Worm (Caenorhabditis elegans) whole organism, L2 larva: ENCODE results near the gene cutl-12.

Experiments used
- C34F6.9 ChIP-seq: fragments of 150-350 bp; optimal IDR thresholded peaks from 2 replicates; lab custom pipeline; 2014; ENCODE audit warnings: missing biosample characterization, missing genetic modification characterization
- R02D3.7 ChIP-seq: fragments of 150-350 bp; optimal IDR thresholded peaks from 2 replicates; lab custom pipeline; 2014; ENCODE audit warnings: missing biosample characterization, missing genetic modification characterization
- Y55F3AM.14 ChIP-seq: fragments of 200-800 bp; sonication (Bioruptor generic); optimal IDR thresholded peaks from 2 replicates; lab custom pipeline; 2018; ENCODE audit warnings: mild to moderate bottlenecking, missing genetic modification characterization, missing compliant biosample characterization
- ZK546.5 ChIP-seq: sonication (generic microtip); optimal IDR thresholded peaks from 2 replicates; lab custom pipeline; 2017; ENCODE audit warnings: missing biosample characterization, missing genetic modification characterization
- alr-1 ChIP-seq: fragments of 150-350 bp; optimal IDR thresholded peaks from 2 replicates; lab custom pipeline; 2014; ENCODE audit warnings: missing biosample characterization, missing genetic modification characterization
- blmp-1 ChIP-seq: sonication (generic microtip); optimal IDR thresholded peaks from 2 replicates; lab custom pipeline; 2017; ENCODE audit warnings: missing genetic modification characterization, mild to moderate bottlenecking, missing compliant biosample characterization, antibody characterized with exemption, moderate library complexity; ENCODE audit not compliant: insufficient read depth
- ceh-16 ChIP-seq: fragments of 150-350 bp; optimal IDR thresholded peaks from 2 replicates; lab custom pipeline; 2014; ENCODE audit warnings: missing biosample characterization, missing genetic modification characterization
- ceh-82 ChIP-seq: fragments of 150-350 bp; optimal IDR thresholded peaks from 2 replicates; lab custom pipeline; 2014; ENCODE audit warnings: missing biosample characterization, missing genetic modification characterization
- crh-2 ChIP-seq: sonication (generic microtip); optimal IDR thresholded peaks from 2 replicates; lab custom pipeline; 2017; ENCODE audit warnings: missing biosample characterization, missing genetic modification characterization
- egl-27 ChIP-seq: sonication (generic microtip); optimal IDR thresholded peaks from 3 replicates; lab custom pipeline; 2017; ENCODE audit warnings: missing biosample characterization, missing genetic modification reagents, missing genetic modification characterization
- elt-1 ChIP-seq: fragments of 150-350 bp; optimal IDR thresholded peaks from 2 replicates; lab custom pipeline; 2014; ENCODE audit warnings: missing biosample characterization, missing genetic modification characterization
- elt-3 ChIP-seq: sonication (generic microtip); optimal IDR thresholded peaks from 2 replicates; lab custom pipeline; 2017; ENCODE audit warnings: missing biosample characterization, missing genetic modification characterization
- fos-1 ChIP-seq: fragments of 150-350 bp; optimal IDR thresholded peaks from 2 replicates; lab custom pipeline; 2014; ENCODE audit warnings: missing biosample characterization, missing genetic modification characterization
- gmeb-1 ChIP-seq: fragments of 150-350 bp; optimal IDR thresholded peaks from 2 replicates; lab custom pipeline; 2014; ENCODE audit warnings: missing biosample characterization, missing genetic modification characterization
- lin-11 ChIP-seq: fragments of 150-350 bp; sonication (generic microtip); optimal IDR thresholded peaks from 2 replicates; lab custom pipeline; 2014; ENCODE audit warnings: missing biosample characterization, missing genetic modification characterization, inconsistent platforms, mixed read lengths
- lin-39 ChIP-seq: fragments of 150-350 bp; optimal IDR thresholded peaks from 2 replicates; lab custom pipeline; 2014; ENCODE audit warnings: missing biosample characterization, missing genetic modification reagents, missing genetic modification characterization
- lsy-2 ChIP-seq, 2 experiments: fragments of 150-350 bp in 1 of 2; sonication (generic microtip) in 1 of 2; optimal IDR thresholded peaks; 2 replicates each; lab custom pipeline; 2014 to 2017; ENCODE audit warnings: missing biosample characterization in 2 of 2, missing genetic modification characterization in 2 of 2
- mbf-1 ChIP-seq: sonication (generic microtip); optimal IDR thresholded peaks from 2 replicates; lab custom pipeline; 2017; ENCODE audit warnings: missing biosample characterization, missing genetic modification characterization
- mdl-1 ChIP-seq, 2 experiments: fragments of 150-350 bp in 1 of 2; sonication (generic microtip) in 1 of 2; optimal IDR thresholded peaks; 2 replicates each; lab custom pipeline; 2017; ENCODE audit warnings: missing biosample characterization in 2 of 2, missing genetic modification characterization in 2 of 2
- nhr-10 ChIP-seq: sonication (generic microtip); optimal IDR thresholded peaks from 2 replicates; lab custom pipeline; 2017; ENCODE audit warnings: missing biosample characterization, missing genetic modification characterization
- nhr-11 ChIP-seq: fragments of 150-350 bp; optimal IDR thresholded peaks from 2 replicates; lab custom pipeline; 2014; ENCODE audit warnings: missing biosample characterization, missing genetic modification characterization
- nhr-12 ChIP-seq: fragments of 150-350 bp; optimal IDR thresholded peaks from 2 replicates; lab custom pipeline; 2014; ENCODE audit warnings: missing biosample characterization, missing genetic modification characterization
- nhr-129 ChIP-seq: fragments of 150-350 bp; optimal IDR thresholded peaks from 2 replicates; lab custom pipeline; 2014; ENCODE audit warnings: missing biosample characterization, missing genetic modification characterization
- nhr-21 ChIP-seq: fragments of 150-350 bp; optimal IDR thresholded peaks from 2 replicates; lab custom pipeline; 2014; ENCODE audit warnings: missing biosample characterization, missing genetic modification characterization
- nhr-23 ChIP-seq: fragments of 150-350 bp; optimal IDR thresholded peaks from 2 replicates; lab custom pipeline; 2014; ENCODE audit warnings: missing biosample characterization, missing genetic modification reagents, missing genetic modification characterization
- nhr-237 ChIP-seq: fragments of 150-350 bp; optimal IDR thresholded peaks from 2 replicates; lab custom pipeline; 2014; ENCODE audit warnings: missing biosample characterization, missing genetic modification characterization
- nhr-6 ChIP-seq: fragments of 150-350 bp; optimal IDR thresholded peaks from 2 replicates; lab custom pipeline; 2014; ENCODE audit warnings: missing biosample characterization, missing genetic modification characterization
- nhr-77 ChIP-seq: fragments of 150-350 bp; optimal IDR thresholded peaks from 2 replicates; lab custom pipeline; 2014; ENCODE audit warnings: missing biosample characterization, missing genetic modification characterization
- peb-1 ChIP-seq: fragments of 150-350 bp; optimal IDR thresholded peaks from 2 replicates; lab custom pipeline; 2014; ENCODE audit warnings: missing biosample characterization, missing genetic modification characterization
- skn-1 ChIP-seq: sonication (generic microtip); optimal IDR thresholded peaks from 2 replicates; lab custom pipeline; 2017; ENCODE audit warnings: missing biosample characterization, missing genetic modification characterization
- sma-3 ChIP-seq: sonication (generic microtip); optimal IDR thresholded peaks from 2 replicates; lab custom pipeline; 2016; ENCODE audit warnings: missing genetic modification reagents, missing genetic modification characterization, missing compliant biosample characterization
- sma-9 ChIP-seq, 2 experiments: fragments of 150-350 bp in 1 of 2; sonication (generic microtip) in 1 of 2; optimal IDR thresholded peaks; 2 replicates each; lab custom pipeline; 2014 to 2016; ENCODE audit warnings: missing genetic modification characterization in 2 of 2, mild to moderate bottlenecking in 1 of 2, missing biosample characterization in 1 of 2, missing compliant biosample characterization in 1 of 2, missing genetic modification reagents in 1 of 2, moderate library complexity in 1 of 2
- unc-39 ChIP-seq: fragments of 150-350 bp; optimal IDR thresholded peaks from 2 replicates; lab custom pipeline; 2014; ENCODE audit warnings: missing biosample characterization, missing genetic modification characterization
- unc-62 ChIP-seq: fragments of 150-350 bp; optimal IDR thresholded peaks from 2 replicates; lab custom pipeline; 2014; ENCODE audit warnings: missing biosample characterization, missing genetic modification reagents, missing genetic modification characterization
- zag-1 ChIP-seq: fragments of 150-350 bp; optimal IDR thresholded peaks from 2 replicates; lab custom pipeline; 2014; ENCODE audit warnings: missing biosample characterization, missing genetic modification characterization
- ztf-1 ChIP-seq: fragments of 200-800 bp; sonication (Bioruptor generic); conservative IDR thresholded peaks from 2 replicates; pipeline ENCODE4 v1.3.6; 2022; ENCODE audit warnings: missing genetic modification characterization, missing compliant biosample characterization
- ztf-4 ChIP-seq: fragments of 150-350 bp; optimal IDR thresholded peaks from 2 replicates; lab custom pipeline; 2014; ENCODE audit warnings: missing biosample characterization, missing genetic modification characterization

cutl-12 gene

DNA sequence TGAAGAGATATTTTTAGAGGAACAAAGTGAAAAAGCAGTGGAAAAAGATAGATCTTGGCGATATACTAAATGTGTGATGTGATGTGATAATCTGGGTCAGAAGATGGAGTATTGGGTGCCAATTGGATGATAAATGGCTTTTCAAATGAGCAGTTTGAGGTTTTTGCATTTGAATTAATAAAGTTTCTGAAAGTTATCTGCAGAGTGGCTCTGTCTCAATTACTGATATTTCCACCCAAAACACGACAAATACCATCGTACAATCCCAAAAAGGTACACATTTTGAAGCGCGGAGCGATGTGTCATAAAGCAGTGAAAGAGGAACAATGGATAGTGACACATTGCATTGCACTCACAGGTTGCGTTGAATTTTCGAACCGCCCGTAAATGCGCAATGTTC lies 5.3 kb upstream of the cutl-12 start:
- TF ChIP-seq ztf-1 (GFP tag; lab: Robert Waterston, UW): no peak
- no peak for TF ChIP-seq C34F6.9
- no peak for TF ChIP-seq lsy-2 (tag; optimal IDR thresholded peaks at IDR 0.05; lab: Kevin White, UChicago)
- no peak for TF ChIP-seq nhr-77 (tag; lab: Kevin White, UChicago)
- no peak for TF ChIP-seq lin-39
- no peak for TF ChIP-seq egl-27
- TF ChIP-seq ceh-16 (tag; lab: Kevin White, UChicago): no peak
- no peak for TF ChIP-seq ZK546.5 (tag; lab: Kevin White, UChicago)
- TF ChIP-seq mbf-1 (tag; lab: Kevin White, UChicago): no peak
- TF ChIP-seq zag-1 (tag; lab: Kevin White, UChicago): no peak
- TF ChIP-seq nhr-21 (tag; lab: Kevin White, UChicago): no peak
- TF ChIP-seq nhr-237 (tag; lab: Kevin White, UChicago): no peak
- no peak for TF ChIP-seq peb-1 (tag; lab: Kevin White, UChicago)
- no peak for TF ChIP-seq elt-3 (tag; lab: Kevin White, UChicago)
- no peak for TF ChIP-seq sma-3 (GFP tag; lab: Kevin White, UChicago)
- no peak for TF ChIP-seq R02D3.7 (tag; lab: Kevin White, UChicago)

DNA sequence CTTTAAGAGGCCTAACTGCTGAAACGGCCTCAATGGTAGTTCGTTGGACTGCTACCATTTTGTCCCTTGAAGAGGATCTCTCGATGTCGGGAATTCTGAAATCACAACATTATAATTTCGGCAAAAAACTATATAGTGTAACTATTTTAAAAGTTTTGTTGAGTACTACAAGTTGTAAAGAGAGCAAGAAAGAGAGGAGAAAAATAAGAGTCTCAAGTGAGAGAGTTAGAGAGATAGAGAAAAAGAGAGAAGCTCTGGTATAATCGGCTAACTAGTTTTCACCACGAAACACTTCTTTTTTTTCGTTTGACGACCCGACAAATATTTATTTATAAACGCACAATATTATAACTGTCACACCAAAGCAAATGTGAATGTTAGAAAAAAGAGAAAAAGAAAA lies 3.3 kb upstream of the cutl-12 start, which contains the start of gene vab-9:
TSS of gene vab-9 (minus strand) at position 101 of the 400 bp plus-strand sequence.
- TF ChIP-seq nhr-12 (tag; lab: Kevin White, UChicago): no peak
- TF ChIP-seq gmeb-1 (tag; lab: Kevin White, UChicago): no peak
- no peak for TF ChIP-seq nhr-129 (tag; lab: Kevin White, UChicago)
- TF ChIP-seq ztf-4 (tag; lab: Kevin White, UChicago): no peak
- TF ChIP-seq mdl-1 (tag; optimal IDR thresholded peaks at IDR 0.05; lab: Kevin White, UChicago): no peak
- TF ChIP-seq blmp-1 (tag; lab: Kevin White, UChicago): no peak
- TF ChIP-seq lin-11 (tag; lab: Kevin White, UChicago): no peak
- TF ChIP-seq Y55F3AM.14: no peak
- no peak for TF ChIP-seq nhr-10 (tag; lab: Kevin White, UChicago)
- TF ChIP-seq unc-39: no peak
- TF ChIP-seq sma-9 (GFP tag; optimal IDR thresholded peaks at IDR 0.05; lab: Kevin White, UChicago): no peak
- TF ChIP-seq sma-9 (tag; optimal IDR thresholded peaks at IDR 0.05; lab: Kevin White, UChicago): no peak
- no peak for TF ChIP-seq elt-1 (tag; lab: Kevin White, UChicago)
- no peak for TF ChIP-seq zag-1 (tag; lab: Kevin White, UChicago)
- no peak for TF ChIP-seq sma-3 (GFP tag; lab: Kevin White, UChicago)
- no peak for TF ChIP-seq alr-1 (tag; lab: Kevin White, UChicago)
- TF ChIP-seq nhr-237 (tag; lab: Kevin White, UChicago): no peak

DNA sequence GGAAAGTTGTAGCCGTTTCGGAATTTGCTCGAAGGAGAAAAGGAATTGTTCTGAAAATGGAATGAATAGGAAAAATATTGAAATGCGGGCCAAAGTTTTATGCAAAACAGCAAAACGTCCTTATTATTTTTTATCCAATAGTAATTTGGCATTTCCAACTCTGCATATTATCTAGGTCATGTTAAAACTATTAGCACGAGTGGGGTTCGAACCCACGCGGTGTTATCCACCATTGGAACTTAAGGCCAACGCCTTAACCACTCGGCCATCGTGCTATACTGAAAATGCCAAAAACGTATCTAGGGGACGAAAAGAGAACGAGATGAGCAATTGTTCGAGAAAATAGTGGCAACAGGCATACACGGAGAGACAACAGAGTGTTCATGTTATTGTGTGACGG lies 2.5 kb downstream of the cutl-12 start:
- TF ChIP-seq Y55F3AM.14: no peak
- no peak for TF ChIP-seq ceh-16 (tag; lab: Kevin White, UChicago)
- TF ChIP-seq nhr-6 (tag; lab: Kevin White, UChicago): no peak
- TF ChIP-seq C34F6.9: no peak
- no peak for TF ChIP-seq ceh-82 (tag; lab: Kevin White, UChicago)
- no peak for TF ChIP-seq fos-1 (tag; lab: Kevin White, UChicago)
- TF ChIP-seq gmeb-1 (tag; lab: Kevin White, UChicago): no peak
- no peak for TF ChIP-seq sma-3 (GFP tag; lab: Kevin White, UChicago)
- no peak for TF ChIP-seq nhr-21 (tag; lab: Kevin White, UChicago)
- TF ChIP-seq unc-62 (GFP tag; lab: Kevin White, UChicago): no peak
- TF ChIP-seq skn-1 (tag; lab: Kevin White, UChicago): no peak
- TF ChIP-seq crh-2 (tag; lab: Kevin White, UChicago): no peak

DNA sequence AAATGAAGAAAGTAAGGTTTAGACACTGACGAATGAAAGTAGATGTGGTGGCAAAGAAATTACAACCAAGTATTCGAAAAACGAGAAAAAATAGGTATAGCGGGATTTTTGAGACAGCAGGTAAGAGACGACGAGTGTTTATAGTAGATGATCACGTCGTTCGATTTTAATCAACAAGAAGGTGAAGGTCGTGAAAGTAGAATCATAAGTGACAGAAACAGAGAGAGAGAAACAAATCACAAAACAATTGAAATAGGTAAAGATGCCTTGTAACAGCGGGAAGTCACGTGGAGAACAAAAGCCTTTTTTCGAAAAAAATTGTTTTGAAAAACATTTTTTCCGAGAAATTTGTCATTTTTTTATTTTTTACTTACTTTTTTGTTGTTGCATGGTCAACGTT lies 4.2 kb downstream of the cutl-12 start, which contains the start of gene T22C8.6:
TSS of gene T22C8.6 (minus strand) at position 194 of the 400 bp plus-strand sequence.
- TF ChIP-seq C34F6.9 (no peak), nhr-11 (tag; lab: Kevin White, UChicago) (no peak), blmp-1 (tag; lab: Kevin White, UChicago) (peak; percentile 17), nhr-23 (tag; lab: Kevin White, UChicago) (no peak)
